Worm (Caenorhabditis elegans) whole organism, L3 larva: Measurements from ENCODE around the gene mks-5.

Experiments used
- ZK546.5 ChIP-seq: sonication (generic microtip); optimal IDR thresholded peaks from 2 replicates; lab custom pipeline; 2017; ENCODE audit warnings: missing biosample characterization, missing genetic modification characterization
- aly-2 ChIP-seq: fragments of 150-350 bp; optimal IDR thresholded peaks from 2 replicates; lab custom pipeline; 2014; ENCODE audit warnings: missing biosample characterization, missing genetic modification characterization
- ama-1 ChIP-seq: fragments of 150-350 bp; optimal IDR thresholded peaks from 2 replicates; lab custom pipeline; 2018
- ceh-16 ChIP-seq: sonication (generic microtip); optimal IDR thresholded peaks from 2 replicates; lab custom pipeline; 2017; ENCODE audit warnings: missing biosample characterization, missing genetic modification characterization
- ceh-28 ChIP-seq: fragments of 150-350 bp; optimal IDR thresholded peaks from 2 replicates; lab custom pipeline; 2014; ENCODE audit warnings: missing biosample characterization, missing genetic modification reagents, missing genetic modification characterization
- ceh-82 ChIP-seq: fragments of 150-350 bp; optimal IDR thresholded peaks from 2 replicates; lab custom pipeline; 2014; ENCODE audit warnings: missing biosample characterization, missing genetic modification characterization
- ceh-9 ChIP-seq: sonication (generic microtip); optimal IDR thresholded peaks from 2 replicates; lab custom pipeline; 2018; ENCODE audit warnings: missing biosample characterization, missing genetic modification characterization
- daf-12 ChIP-seq: fragments of 150-350 bp; optimal IDR thresholded peaks from 2 replicates; lab custom pipeline; 2014; ENCODE audit warnings: missing biosample characterization, missing genetic modification reagents, missing genetic modification characterization
- egl-27 ChIP-seq: sonication (generic microtip); optimal IDR thresholded peaks from 4 replicates; lab custom pipeline; 2017; ENCODE audit warnings: missing biosample characterization, missing genetic modification reagents, missing genetic modification characterization
- egl-5 ChIP-seq: fragments of 150-350 bp; optimal IDR thresholded peaks from 2 replicates; lab custom pipeline; 2017; ENCODE audit warnings: missing biosample characterization, missing genetic modification reagents, missing genetic modification characterization, inconsistent platforms
- elt-2 ChIP-seq: sonication (generic microtip); optimal IDR thresholded peaks from 2 replicates; lab custom pipeline; 2016; ENCODE audit warnings: missing genetic modification reagents, mild to moderate bottlenecking, missing genetic modification characterization, missing compliant biosample characterization
- eor-1 ChIP-seq, 2 experiments: fragments of 150-350 bp; optimal IDR thresholded peaks; 2 replicates each; lab custom pipeline; 2014 to 2018; ENCODE audit warnings: missing biosample characterization in 2 of 2, missing genetic modification characterization in 2 of 2
- fkh-2 ChIP-seq: fragments of 150-350 bp; optimal IDR thresholded peaks from 2 replicates; lab custom pipeline; 2014; ENCODE audit warnings: missing biosample characterization, missing genetic modification reagents, missing genetic modification characterization
- fos-1 ChIP-seq: fragments of 150-350 bp; optimal IDR thresholded peaks from 2 replicates; lab custom pipeline; 2014; ENCODE audit warnings: missing biosample characterization, missing genetic modification characterization
- hmg-11 ChIP-seq: sonication (generic microtip); optimal IDR thresholded peaks from 2 replicates; lab custom pipeline; 2016; ENCODE audit warnings: missing genetic modification characterization, missing compliant biosample characterization
- jun-1 ChIP-seq: fragments of 150-350 bp; optimal IDR thresholded peaks from 2 replicates; lab custom pipeline; 2014; ENCODE audit warnings: missing biosample characterization, missing genetic modification reagents, missing genetic modification characterization
- lin-15B ChIP-seq: fragments of 150-350 bp; optimal IDR thresholded peaks from 2 replicates; lab custom pipeline; 2014; ENCODE audit warnings: missing biosample characterization, missing genetic modification characterization
- lin-39 ChIP-seq: fragments of 150-350 bp; optimal IDR thresholded peaks from 2 replicates; lab custom pipeline; 2018; ENCODE audit warnings: missing biosample characterization, missing genetic modification reagents, missing genetic modification characterization
- lsy-12 ChIP-seq: sonication (generic microtip); optimal IDR thresholded peaks from 2 replicates; lab custom pipeline; 2016; ENCODE audit warnings: mild to moderate bottlenecking, missing genetic modification characterization, missing compliant biosample characterization
- mdl-1 ChIP-seq: fragments of 150-350 bp; optimal IDR thresholded peaks from 2 replicates; lab custom pipeline; 2014; ENCODE audit warnings: missing biosample characterization, missing genetic modification characterization
- nfya-1 ChIP-seq: sonication (generic microtip); optimal IDR thresholded peaks from 2 replicates; lab custom pipeline; 2017; ENCODE audit warnings: missing genetic modification characterization, mild to moderate bottlenecking, missing compliant biosample characterization, antibody characterized with exemption, moderate library complexity; ENCODE audit not compliant: insufficient read depth
- nhr-11 ChIP-seq: fragments of 150-350 bp; optimal IDR thresholded peaks from 2 replicates; lab custom pipeline; 2014; ENCODE audit warnings: missing biosample characterization, missing genetic modification characterization
- nhr-23 ChIP-seq: fragments of 150-350 bp; optimal IDR thresholded peaks from 2 replicates; lab custom pipeline; 2014; ENCODE audit warnings: missing biosample characterization, missing genetic modification reagents, missing genetic modification characterization
- nhr-237 ChIP-seq: fragments of 150-350 bp; optimal IDR thresholded peaks from 2 replicates; lab custom pipeline; 2014; ENCODE audit warnings: missing biosample characterization, missing genetic modification characterization
- nhr-28 ChIP-seq: fragments of 150-350 bp; optimal IDR thresholded peaks from 2 replicates; lab custom pipeline; 2014; ENCODE audit warnings: missing biosample characterization, missing genetic modification characterization
- nhr-43 ChIP-seq: sonication (generic microtip); optimal IDR thresholded peaks from 2 replicates; lab custom pipeline; 2016; ENCODE audit warnings: mild to moderate bottlenecking, missing genetic modification characterization, missing compliant biosample characterization; ENCODE audit not compliant: poor library complexity, severe bottlenecking
- nhr-76 ChIP-seq: fragments of 150-350 bp; sonication (generic microtip); optimal IDR thresholded peaks from 5 replicates; lab custom pipeline; 2014; ENCODE audit warnings: missing biosample characterization, missing genetic modification characterization
- nhr-77 ChIP-seq: fragments of 150-350 bp; optimal IDR thresholded peaks from 2 replicates; lab custom pipeline; 2014; ENCODE audit warnings: missing biosample characterization, missing genetic modification characterization
- pha-4 ChIP-seq: fragments of 150-350 bp; optimal IDR thresholded peaks from 2 replicates; lab custom pipeline; 2014; ENCODE audit warnings: missing biosample characterization, missing genetic modification reagents, missing genetic modification characterization
- pqm-1 ChIP-seq: fragments of 150-350 bp; optimal IDR thresholded peaks from 2 replicates; lab custom pipeline; 2017; ENCODE audit warnings: missing biosample characterization, missing genetic modification characterization, inconsistent platforms
- skn-1 ChIP-seq: fragments of 150-350 bp; optimal IDR thresholded peaks from 2 replicates; lab custom pipeline; 2014; ENCODE audit warnings: missing biosample characterization, missing genetic modification characterization
- snpc-4 ChIP-seq: fragments of 150-350 bp; optimal IDR thresholded peaks from 2 replicates; lab custom pipeline; 2014; ENCODE audit warnings: missing biosample characterization, missing genetic modification characterization
- tbx-2 ChIP-seq: sonication (generic microtip); optimal IDR thresholded peaks from 2 replicates; lab custom pipeline; 2016; ENCODE audit warnings: mild to moderate bottlenecking, missing genetic modification characterization, missing compliant biosample characterization
- unc-39 ChIP-seq: sonication (generic microtip); optimal IDR thresholded peaks from 4 replicates; lab custom pipeline; 2017; ENCODE audit warnings: missing biosample characterization, missing genetic modification characterization
- unc-62 ChIP-seq: fragments of 150-350 bp; sonication (generic microtip); optimal IDR thresholded peaks from 4 replicates; lab custom pipeline; 2014; ENCODE audit warnings: missing biosample characterization, missing genetic modification reagents, missing genetic modification characterization
- zag-1 ChIP-seq: fragments of 150-350 bp; optimal IDR thresholded peaks from 2 replicates; lab custom pipeline; 2014; ENCODE audit warnings: missing biosample characterization, missing genetic modification characterization
- ztf-4 ChIP-seq: fragments of 150-350 bp; optimal IDR thresholded peaks from 2 replicates; lab custom pipeline; 2014; ENCODE audit warnings: missing biosample characterization, missing genetic modification characterization

Gene mks-5

DNA sequence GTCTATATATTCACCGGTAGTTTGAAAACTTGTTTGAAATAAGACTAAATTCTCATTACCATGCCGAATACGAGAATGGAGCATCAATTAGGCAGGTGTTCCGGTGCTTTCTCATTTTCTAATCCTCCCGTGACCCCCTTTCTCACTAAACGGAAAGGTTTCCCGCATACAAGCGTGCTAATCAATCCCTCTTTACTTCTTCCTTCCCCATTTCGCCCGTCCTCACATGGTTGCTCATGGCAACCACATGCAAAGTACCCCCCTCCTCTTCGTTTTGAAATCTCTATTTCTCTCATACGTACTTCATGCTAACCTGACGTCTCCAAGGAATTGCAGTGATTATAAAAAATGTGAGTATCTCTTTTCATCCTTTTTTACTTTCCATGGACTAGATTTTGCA lies at the start of gene mks-5:
Gene mks-5, plus strand, starts transcription at position 301 of the 400 bp plus-strand sequence.
- no peak for TF ChIP-seq eor-1 (tag; optimal IDR thresholded peaks at IDR 0.05; lab: Kevin White, UChicago)
- no peak for TF ChIP-seq ama-1 (lab: Kevin White, UChicago)

DNA sequence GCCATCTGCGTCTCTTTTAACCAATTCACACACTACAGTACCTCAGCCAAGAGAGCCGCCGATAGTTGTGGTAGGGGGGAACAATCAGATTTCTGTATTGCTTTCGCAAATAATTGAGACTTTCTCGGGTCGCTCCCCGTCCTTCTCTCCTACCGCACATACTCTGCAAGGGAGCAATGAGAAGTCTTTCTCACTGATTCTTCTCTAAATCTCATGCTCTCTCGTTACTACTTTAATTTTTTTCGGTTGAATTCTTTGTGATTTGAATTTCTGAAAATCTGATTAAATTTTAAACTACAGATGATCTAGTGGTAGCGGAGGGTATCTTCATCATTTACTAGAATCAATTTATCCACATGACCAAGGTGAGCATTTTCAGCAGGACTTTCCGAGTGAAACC lies 44.7 kb upstream of the mks-5 start, which contains the start of gene ptb-1:
Gene ptb-1, plus strand, starts transcription at position 301 of the 400 bp plus-strand sequence.
- TF ChIP-seq eor-1 (tag; optimal IDR thresholded peaks at IDR 0.05; lab: Kevin White, UChicago) (no peak), unc-39 (tag; lab: Kevin White, UChicago) (no peak), nfya-1 (tag; lab: Kevin White, UChicago) (no peak), nhr-23 (no peak), ZK546.5 (tag; lab: Kevin White, UChicago) (no peak), ztf-4 (tag; lab: Kevin White, UChicago) (no peak), egl-27 (no peak)

DNA sequence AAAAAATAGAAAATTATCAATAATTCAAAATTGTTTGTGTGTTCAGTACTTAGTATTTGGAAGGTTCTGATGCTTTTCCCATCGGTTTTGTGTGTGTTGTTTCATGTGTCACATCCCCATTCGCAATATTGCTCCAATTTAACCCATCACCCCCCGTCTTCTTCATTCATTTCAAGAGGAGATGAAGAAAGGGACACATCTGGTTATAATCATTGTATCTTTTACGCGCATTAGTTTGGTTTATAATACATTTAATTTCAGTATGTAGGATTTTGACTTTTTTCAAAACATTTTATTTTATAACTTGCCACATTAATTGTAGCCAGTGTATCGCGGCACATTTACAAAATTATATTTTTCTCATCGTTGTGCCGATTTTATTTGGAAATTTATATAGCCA lies 39.9 kb upstream of the mks-5 start:
- TF ChIP-seq nfya-1 (tag; lab: Kevin White, UChicago) (no peak), skn-1 (tag; lab: Kevin White, UChicago) (no peak), egl-5 (no peak), tbx-2 (no peak), hmg-11 (no peak), fkh-2 (tag; lab: Kevin White, UChicago) (no peak), zag-1 (tag; lab: Kevin White, UChicago) (no peak), lin-15B (tag; lab: Kevin White, UChicago) (no peak), nhr-76 (tag; lab: Kevin White, UChicago) (no peak), mdl-1 (tag; lab: Kevin White, UChicago) (no peak), jun-1 (tag; lab: Kevin White, UChicago) (no peak), unc-62 (GFP tag; lab: Kevin White, UChicago) (no peak), ceh-9 (tag; lab: Kevin White, UChicago) (no peak), daf-12 (tag; lab: Kevin White, UChicago) (no peak), snpc-4 (tag; lab: Kevin White, UChicago) (no peak), ceh-16 (no peak)
- TF ChIP-seq, all 47 proteins: peak for 0

DNA sequence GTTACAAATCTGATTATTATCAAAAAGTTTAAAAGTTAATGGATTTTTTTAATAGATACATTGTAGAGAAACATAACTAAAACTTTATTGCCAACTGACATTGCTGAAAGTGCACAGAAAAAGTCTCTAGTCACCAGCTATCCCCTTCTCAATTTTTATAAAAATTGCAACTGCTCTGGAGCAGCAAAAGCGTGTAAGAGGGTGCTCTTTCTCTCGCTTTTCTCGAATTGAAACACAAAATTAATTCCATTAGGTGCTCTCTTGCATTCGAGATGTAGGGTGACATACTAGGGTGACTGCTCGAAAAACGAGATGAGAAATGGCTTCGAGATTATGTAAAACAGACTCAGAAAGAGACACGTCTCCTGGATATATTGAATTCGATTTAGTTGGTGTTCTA lies 39.4 kb upstream of the mks-5 start:
- TF ChIP-seq lin-39 (tag; lab: Kevin White, UChicago), result no peak
- TF ChIP-seq lsy-12 (tag; lab: Kevin White, UChicago), result no peak
- TF ChIP-seq ceh-16, result no peak
- no peak for TF ChIP-seq fkh-2 (tag; lab: Kevin White, UChicago)
- TF ChIP-seq lin-15B (tag; lab: Kevin White, UChicago), result no peak
- no peak for TF ChIP-seq snpc-4 (tag; lab: Kevin White, UChicago)
- no peak for TF ChIP-seq nhr-11
- TF ChIP-seq unc-62 (GFP tag; lab: Kevin White, UChicago), result no peak

DNA sequence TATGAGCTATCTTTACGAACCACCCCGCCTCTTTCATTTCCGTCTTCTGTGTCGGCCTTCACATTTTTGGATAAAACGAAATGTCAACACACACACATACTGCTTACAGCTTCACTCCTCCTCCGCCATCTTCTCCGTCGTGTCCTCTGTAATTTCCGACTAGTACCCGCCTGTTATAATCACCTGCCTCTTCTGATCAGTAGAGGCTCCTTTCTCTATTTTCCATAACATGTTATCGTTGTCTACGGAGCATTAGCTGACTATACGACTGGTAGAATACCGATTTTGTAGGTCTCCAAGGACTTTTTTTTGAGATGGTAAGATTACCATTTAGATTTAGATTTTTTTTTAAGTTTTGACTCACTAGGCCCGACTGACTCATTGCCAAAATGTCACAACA lies 35.1 kb upstream of the mks-5 start:
- TF ChIP-seq nhr-28 (tag; lab: Kevin White, UChicago), result no peak
- no peak for TF ChIP-seq nhr-77
- TF ChIP-seq nhr-237 (tag; lab: Kevin White, UChicago), result no peak
- no peak for TF ChIP-seq unc-62 (GFP tag; lab: Kevin White, UChicago)
- TF ChIP-seq pha-4 (tag; lab: Kevin White, UChicago), result no peak
- no peak for TF ChIP-seq egl-27
- TF ChIP-seq ceh-82, result no peak
- TF ChIP-seq pqm-1, result no peak
- TF ChIP-seq ztf-4 (tag; lab: Kevin White, UChicago), result no peak
- no peak for TF ChIP-seq jun-1 (tag; lab: Kevin White, UChicago)
- TF ChIP-seq elt-2 (tag; lab: Kevin White, UChicago), result no peak
- no peak for TF ChIP-seq ceh-28 (tag; lab: Kevin White, UChicago)
- TF ChIP-seq, all 47 proteins: peak for 0

DNA sequence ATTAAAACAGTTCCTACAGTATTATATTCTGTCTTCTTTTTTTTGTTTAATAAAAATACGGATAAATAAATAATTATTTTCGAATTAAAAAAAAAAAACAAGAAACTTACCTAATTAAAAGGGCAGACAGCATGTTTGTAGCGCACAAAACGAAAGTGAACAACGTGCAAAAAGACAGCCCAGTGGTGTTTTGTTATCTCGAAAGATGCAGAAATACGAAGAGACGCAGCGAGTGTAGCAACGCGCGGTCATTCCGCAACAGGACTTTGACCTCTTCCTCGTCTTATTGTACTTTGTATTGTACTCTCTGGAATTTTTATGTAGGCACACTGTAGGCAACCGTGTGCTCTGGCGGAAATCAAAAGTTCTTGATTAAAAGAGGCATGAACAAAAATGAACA lies 26.4 kb upstream of the mks-5 start, which contains the start of gene gbh-1:
Gene gbh-1, minus strand, starts transcription at position 149 of the 400 bp plus-strand sequence.
- TF ChIP-seq nhr-77 (no peak), hmg-11 (no peak), pqm-1 (peak; percentile 53), fos-1 (tag; lab: Kevin White, UChicago) (no peak), aly-2 (tag; lab: Kevin White, UChicago) (no peak), lin-15B (tag; lab: Kevin White, UChicago) (no peak), elt-2 (tag; lab: Kevin White, UChicago) (peak; percentile 60), zag-1 (tag; lab: Kevin White, UChicago) (no peak), nhr-43 (tag; lab: Kevin White, UChicago) (no peak), egl-5 (no peak)
